Fruit fly (Drosophila melanogaster): ENCODE results near the gene Cph.

dm6 chrX:7166306-7166705, 28.8 kb downstream of the Cph start:
- TF ChIP-seq CG15710 (tag; optimal IDR thresholded peaks at IDR 0.05): peak; percentile 35
- TF ChIP-seq Ets98B (GFP tag; IDR thresholded peaks at IDR 0.05): no peak
- TF ChIP-seq Pif1B (GFP tag; optimal IDR thresholded peaks at IDR 0.05): no peak

Data from whole organism, pupa.